Worm (Caenorhabditis elegans) whole organism, early embryonic: Measurements from ENCODE around the gene T26H5.11.

Experiments used
- F13C5.2 ChIP-seq: sonication (generic microtip); optimal IDR thresholded peaks from 2 replicates; lab custom pipeline; 2017; ENCODE audit warnings: mild to moderate bottlenecking, missing genetic modification characterization, inconsistent platforms, missing compliant biosample characterization
- aly-1 ChIP-seq: sonication (generic microtip); optimal IDR thresholded peaks from 2 replicates; lab custom pipeline; 2016; ENCODE audit warnings: missing genetic modification characterization, missing compliant biosample characterization
- ama-1 ChIP-seq: fragments of 150-350 bp; optimal IDR thresholded peaks from 2 replicates; lab custom pipeline; 2014
- flt-1 ChIP-seq: fragments of 200-800 bp; sonication (Bioruptor generic); IDR thresholded peaks from 2 replicates; pipeline ENCODE4 v1.3.6; 2022; ENCODE audit warnings: missing genetic modification characterization, missing compliant biosample characterization
- hnd-1 ChIP-seq: sonication (generic microtip); optimal IDR thresholded peaks from 2 replicates; lab custom pipeline; 2016; ENCODE audit warnings: missing genetic modification characterization, missing compliant biosample characterization
- tbx-37 ChIP-seq: fragments of 200-800 bp; sonication (Bioruptor generic); conservative IDR thresholded peaks from 2 replicates; pipeline ENCODE4 v1.3.6; 2022; ENCODE audit warnings: missing genetic modification reagents, missing genetic modification characterization, missing compliant biosample characterization
- tra-4 ChIP-seq: sonication (generic microtip); optimal IDR thresholded peaks from 2 replicates; lab custom pipeline; 2017; ENCODE audit warnings: missing genetic modification characterization, missing compliant biosample characterization

DNA sequence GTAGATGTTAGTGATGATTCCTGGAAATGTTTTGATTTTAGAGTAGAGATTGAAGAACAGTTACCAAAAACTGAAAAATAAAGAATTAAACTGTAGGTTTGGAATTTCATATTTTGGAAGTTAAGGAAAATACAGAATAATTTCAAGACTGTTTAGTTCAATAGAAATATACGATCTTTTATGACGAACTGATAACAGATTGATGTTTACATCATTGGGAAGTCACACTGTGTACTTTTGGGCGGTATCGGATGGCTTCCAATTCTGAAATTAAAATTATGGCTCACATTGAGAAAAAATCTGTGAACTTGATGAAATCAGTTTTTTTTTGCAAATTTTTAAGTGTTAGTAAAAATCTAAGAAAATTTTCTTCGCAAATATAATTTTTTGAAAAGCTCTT is 11.6 kb downstream of the T26H5.11 start, which contains the start of gene T26H5.8:
- no peak for TF ChIP-seq ama-1 (lab: Kevin White, UChicago)
- no peak for TF ChIP-seq tra-4
- no peak for TF ChIP-seq flt-1 (GFP tag; lab: Robert Waterston, UW)
- TF ChIP-seq hnd-1 (tag; lab: Kevin White, UChicago) = no peak
- TF ChIP-seq aly-1 (tag; lab: Kevin White, UChicago) = no peak
- no peak for TF ChIP-seq tbx-37 (GFP tag; lab: Robert Waterston, UW)
- TF ChIP-seq F13C5.2 (tag; lab: Kevin White, UChicago) = no peak
